Worm (Caenorhabditis elegans): ENCODE results near the gene cubn-1.

cubn-1 gene

DNA sequence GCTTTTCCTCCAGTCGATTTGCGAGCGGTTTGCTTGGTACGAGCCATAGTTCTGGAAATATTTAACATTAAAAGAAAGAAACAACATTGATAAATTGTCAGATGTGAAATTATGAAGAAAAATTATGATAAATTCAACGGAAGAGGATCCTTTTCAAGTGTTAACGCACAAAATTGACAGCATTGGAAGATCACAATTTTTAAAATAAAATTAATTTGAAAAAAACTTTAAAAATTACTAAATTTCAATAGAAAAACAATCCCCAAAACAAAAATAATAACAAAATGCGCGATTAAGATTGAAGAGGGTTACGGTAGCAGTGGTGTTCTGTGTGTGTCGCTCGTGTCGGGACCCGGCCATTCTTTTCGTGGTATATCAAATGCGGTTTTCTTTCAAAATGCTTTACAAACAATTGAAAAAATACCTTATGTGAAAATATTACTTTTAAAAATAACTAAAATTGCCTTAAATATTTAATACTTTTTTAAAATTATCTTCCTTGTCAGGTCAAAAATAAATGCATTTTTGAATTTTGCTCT lies 49.2 kb downstream of the cubn-1 start, which contains the start of gene his-74:
Gene his-74, minus strand, starts transcription at position 51 of the 539 bp plus-strand sequence.
- no peak for TF ChIP-seq ztf-23 (GFP tag; IDR thresholded peaks at IDR 0.05)
- TF ChIP-seq med-1 (GFP tag; optimal IDR thresholded peaks at IDR 0.05; ENCODE audit: insufficient read depth), result no peak
- TF ChIP-seq ref-1 (GFP tag; conservative IDR thresholded peaks at IDR 0.05), result no peak
- no peak for TF ChIP-seq cog-1 (tag; optimal IDR thresholded peaks at IDR 0.05)
- no peak for TF ChIP-seq flt-1 (GFP tag; IDR thresholded peaks at IDR 0.05)
- TF ChIP-seq klf-2 (GFP tag; conservative IDR thresholded peaks at IDR 0.05), result no peak
- no peak for TF ChIP-seq tab-1 (GFP tag; IDR thresholded peaks at IDR 0.05)

DNA sequence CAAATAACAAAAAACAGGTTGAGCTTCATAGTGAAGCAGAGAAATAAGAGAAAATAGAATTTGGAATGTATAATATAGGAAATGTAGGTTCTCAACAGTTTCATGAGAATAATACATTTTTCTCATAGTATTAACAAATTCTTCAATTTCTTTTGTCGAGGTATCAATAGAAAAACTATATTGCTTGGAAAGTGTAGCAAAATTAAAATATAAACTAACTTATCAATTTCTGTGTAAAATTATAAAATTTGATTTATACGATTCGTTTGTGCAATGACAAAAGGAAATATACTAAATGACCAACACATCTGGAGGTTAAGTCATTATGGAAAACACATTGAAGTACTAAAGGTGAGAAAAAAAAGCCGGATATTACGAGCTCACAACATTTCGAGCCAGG lies 50.5 kb downstream of the cubn-1 start, which contains the start of gene W05B10.3:
Gene W05B10.3, minus strand, starts transcription at position 101 of the 400 bp plus-strand sequence.
- TF ChIP-seq klf-2 (GFP tag; conservative IDR thresholded peaks at IDR 0.05) (no peak), ref-1 (GFP tag; conservative IDR thresholded peaks at IDR 0.05) (no peak), ztf-29 (GFP tag; IDR thresholded peaks at IDR 0.05) (no peak), tab-1 (GFP tag; IDR thresholded peaks at IDR 0.05) (no peak), med-1 (GFP tag; optimal IDR thresholded peaks at IDR 0.05; ENCODE audit: insufficient read depth) (no peak), cog-1 (tag; optimal IDR thresholded peaks at IDR 0.05) (no peak), T22C8.4 (GFP tag; IDR thresholded peaks at IDR 0.05) (no peak), ztf-23 (GFP tag; IDR thresholded peaks at IDR 0.05) (no peak), flt-1 (GFP tag; IDR thresholded peaks at IDR 0.05) (no peak)

DNA sequence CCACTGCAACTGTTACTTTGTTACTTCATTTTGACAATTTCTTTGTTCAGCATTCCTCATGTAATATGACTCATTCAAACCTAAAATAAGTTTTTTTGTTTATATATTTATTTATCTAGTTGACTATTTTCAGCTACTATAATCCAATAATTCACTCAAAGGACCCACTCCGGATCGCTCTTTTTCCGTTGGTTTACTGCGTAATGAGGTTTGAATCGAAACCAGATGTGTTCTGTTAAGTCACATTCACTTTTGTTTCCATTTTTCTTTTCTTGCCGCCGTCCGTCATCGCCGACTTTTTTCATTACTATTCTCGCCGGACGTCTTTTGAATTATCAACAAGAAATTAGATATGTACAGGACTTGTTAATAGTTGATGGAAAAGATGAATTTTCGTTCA lies 52.3 kb downstream of the cubn-1 start:
- TF ChIP-seq ztf-23 (GFP tag; IDR thresholded peaks at IDR 0.05) (no peak), klf-2 (GFP tag; conservative IDR thresholded peaks at IDR 0.05) (no peak)

DNA sequence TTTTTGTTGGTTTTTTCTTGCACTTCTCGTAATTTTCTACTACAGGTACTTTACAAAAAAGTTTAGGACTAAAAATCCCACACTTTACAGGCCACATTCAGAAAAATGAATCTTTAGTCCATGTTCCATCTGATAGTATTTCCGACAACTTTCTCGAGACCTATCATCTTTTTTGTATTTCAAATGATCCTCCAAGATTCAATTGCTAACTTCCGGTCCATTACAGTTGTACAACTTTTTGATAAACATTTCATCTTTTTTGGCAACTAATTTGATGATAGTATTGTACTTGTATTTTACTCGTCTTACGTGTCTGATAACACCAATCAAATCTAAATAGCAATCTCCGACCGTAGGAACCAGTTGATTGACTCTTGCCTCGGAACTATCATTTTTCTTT lies 56.3 kb downstream of the cubn-1 start:
- TF ChIP-seq med-1 (GFP tag; optimal IDR thresholded peaks at IDR 0.05; ENCODE audit: insufficient read depth) (no peak), ztf-23 (GFP tag; IDR thresholded peaks at IDR 0.05) (no peak)

DNA sequence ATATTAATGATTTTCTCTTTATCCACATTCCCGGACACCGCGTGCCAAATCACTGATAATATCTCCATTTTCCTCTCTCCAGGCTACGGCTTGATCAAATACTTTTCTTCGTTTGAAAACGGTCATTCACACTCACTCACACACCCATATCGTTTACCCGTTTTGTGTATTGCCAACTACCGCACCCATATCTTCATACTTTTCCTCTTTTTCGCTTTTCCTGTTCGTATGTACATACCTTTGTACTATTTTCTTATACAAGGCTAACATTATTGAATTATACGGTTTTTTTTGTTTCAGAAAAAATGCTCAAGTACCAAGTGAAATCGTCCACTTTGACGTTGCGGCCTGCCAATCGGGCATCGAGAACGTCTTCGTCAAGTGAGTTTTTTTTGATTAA lies 56.8 kb downstream of the cubn-1 start, which contains the start of gene W05B10.4:
Gene W05B10.4, plus strand, starts transcription at position 301 of the 400 bp plus-strand sequence.
- TF ChIP-seq flt-1 (GFP tag; IDR thresholded peaks at IDR 0.05), result no peak
- TF ChIP-seq ref-1 (GFP tag; conservative IDR thresholded peaks at IDR 0.05), result no peak
- no peak for TF ChIP-seq klf-2 (GFP tag; conservative IDR thresholded peaks at IDR 0.05)
- no peak for TF ChIP-seq ztf-23 (GFP tag; IDR thresholded peaks at IDR 0.05)
- no peak for TF ChIP-seq cog-1 (tag; optimal IDR thresholded peaks at IDR 0.05)
- TF ChIP-seq tab-1 (GFP tag; IDR thresholded peaks at IDR 0.05), result no peak
- TF ChIP-seq T22C8.4 (GFP tag; IDR thresholded peaks at IDR 0.05), result no peak
- TF ChIP-seq med-1 (GFP tag; optimal IDR thresholded peaks at IDR 0.05; ENCODE audit: insufficient read depth), result no peak
- TF ChIP-seq ztf-29 (GFP tag; IDR thresholded peaks at IDR 0.05), result no peak

DNA sequence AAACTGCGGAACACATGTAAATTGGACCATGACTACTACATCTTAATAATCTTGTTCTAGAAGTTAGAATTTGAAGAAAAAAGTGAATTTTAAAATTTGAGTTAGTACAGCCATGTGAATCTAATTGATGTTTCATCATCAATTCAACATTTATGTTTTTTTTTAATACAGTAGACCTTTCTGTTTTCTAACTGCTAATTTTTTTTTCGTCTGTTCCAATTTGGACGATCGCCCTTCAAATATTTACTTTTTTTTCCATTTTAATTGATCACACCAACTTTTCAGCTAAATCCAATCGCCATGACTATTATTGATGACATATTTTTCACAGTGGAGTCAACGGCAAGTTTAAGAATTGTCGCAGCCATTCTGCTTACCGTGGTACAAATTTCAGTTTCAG lies 59.5 kb downstream of the cubn-1 start, which contains the start of gene srx-116:
Gene srx-116, plus strand, starts transcription at position 301 of the 400 bp plus-strand sequence.
- TF ChIP-seq klf-2 (GFP tag; conservative IDR thresholded peaks at IDR 0.05) (no peak), cog-1 (tag; optimal IDR thresholded peaks at IDR 0.05) (no peak), ref-1 (GFP tag; conservative IDR thresholded peaks at IDR 0.05) (no peak), ztf-29 (GFP tag; IDR thresholded peaks at IDR 0.05) (no peak), flt-1 (GFP tag; IDR thresholded peaks at IDR 0.05) (no peak), T22C8.4 (GFP tag; IDR thresholded peaks at IDR 0.05) (no peak), ztf-23 (GFP tag; IDR thresholded peaks at IDR 0.05) (no peak), tab-1 (GFP tag; IDR thresholded peaks at IDR 0.05) (no peak), med-1 (GFP tag; optimal IDR thresholded peaks at IDR 0.05; ENCODE audit: insufficient read depth) (no peak)

DNA sequence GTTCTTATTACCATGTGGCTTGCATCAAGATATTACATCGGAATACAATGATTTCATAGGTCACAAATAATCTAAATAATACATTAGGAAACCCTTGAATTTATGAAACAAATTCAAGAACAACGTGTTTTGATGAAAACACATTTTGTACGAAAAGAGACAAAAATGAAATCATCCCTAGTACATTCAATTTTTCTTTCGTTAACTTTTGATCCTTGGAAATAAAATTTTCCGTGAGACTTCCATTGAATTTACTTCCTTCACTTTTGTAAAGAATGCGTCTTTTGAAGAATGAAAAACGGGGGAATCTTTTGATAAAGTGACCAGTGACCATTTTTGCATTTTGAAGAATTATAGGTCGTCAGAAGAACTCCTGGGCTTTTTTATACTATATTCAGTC lies 62.6 kb downstream of the cubn-1 start:
- TF ChIP-seq ztf-23 (GFP tag; IDR thresholded peaks at IDR 0.05) (no peak), cog-1 (tag; optimal IDR thresholded peaks at IDR 0.05) (no peak), flt-1 (GFP tag; IDR thresholded peaks at IDR 0.05) (no peak), tab-1 (GFP tag; IDR thresholded peaks at IDR 0.05) (no peak), ztf-29 (GFP tag; IDR thresholded peaks at IDR 0.05) (no peak), ref-1 (GFP tag; conservative IDR thresholded peaks at IDR 0.05) (no peak), klf-2 (GFP tag; conservative IDR thresholded peaks at IDR 0.05) (no peak), T22C8.4 (GFP tag; IDR thresholded peaks at IDR 0.05) (no peak), med-1 (GFP tag; optimal IDR thresholded peaks at IDR 0.05; ENCODE audit: insufficient read depth) (no peak)

DNA sequence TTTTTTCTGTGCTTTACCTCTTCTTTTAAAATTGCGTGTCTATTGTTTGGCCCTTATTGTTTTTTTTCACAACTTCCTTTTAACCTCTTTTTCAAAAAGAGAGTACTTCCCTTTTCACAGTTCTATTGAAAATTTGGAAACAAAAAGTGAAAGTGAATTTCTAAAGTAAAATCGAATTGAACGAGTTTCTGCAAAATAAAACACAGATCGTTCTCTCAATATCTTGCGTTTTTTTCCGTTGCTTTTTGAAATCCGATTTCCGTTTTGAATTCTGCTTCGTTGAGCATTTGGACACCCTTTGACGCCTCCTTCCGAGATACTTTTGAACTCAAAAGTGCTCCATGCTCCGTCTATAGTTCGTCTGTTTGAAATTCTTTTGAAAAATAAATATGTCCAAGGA lies 65.2 kb downstream of the cubn-1 start:
- TF ChIP-seq ztf-29 (GFP tag; IDR thresholded peaks at IDR 0.05), result no peak
- no peak for TF ChIP-seq ztf-23 (GFP tag; IDR thresholded peaks at IDR 0.05)
- no peak for TF ChIP-seq klf-2 (GFP tag; conservative IDR thresholded peaks at IDR 0.05)
- TF ChIP-seq med-1 (GFP tag; optimal IDR thresholded peaks at IDR 0.05; ENCODE audit: insufficient read depth), result no peak
- TF ChIP-seq tab-1 (GFP tag; IDR thresholded peaks at IDR 0.05), result no peak
- no peak for TF ChIP-seq ref-1 (GFP tag; conservative IDR thresholded peaks at IDR 0.05)
- no peak for TF ChIP-seq flt-1 (GFP tag; IDR thresholded peaks at IDR 0.05)
- TF ChIP-seq T22C8.4 (GFP tag; IDR thresholded peaks at IDR 0.05), result no peak
- TF ChIP-seq cog-1 (tag; optimal IDR thresholded peaks at IDR 0.05), result no peak
